Worm (Caenorhabditis elegans) whole organism, late embryonic: ENCODE results near the gene spc-1.

Experiments
- C38D4.7 ChIP-seq: fragments of 200-800 bp; sonication (Bioruptor generic); optimal IDR thresholded peaks from 2 replicates; lab custom pipeline; 2018; ENCODE audit warnings: mild to moderate bottlenecking, missing genetic modification characterization, moderate library complexity, missing compliant biosample characterization
- T23F11.4 ChIP-seq: fragments of 200-800 bp; sonication (Bioruptor generic); optimal IDR thresholded peaks from 2 replicates; lab custom pipeline; 2018; ENCODE audit warnings: mild to moderate bottlenecking, missing genetic modification characterization, missing compliant biosample characterization
- ama-1 ChIP-seq: fragments of 150-350 bp; optimal IDR thresholded peaks from 2 replicates; lab custom pipeline; 2014
- ceh-30 ChIP-seq: fragments of 150-350 bp; optimal IDR thresholded peaks from 2 replicates; lab custom pipeline; 2014; ENCODE audit warnings: missing biosample characterization, missing genetic modification characterization
- ceh-31 ChIP-seq: sonication (generic microtip); optimal IDR thresholded peaks from 2 replicates; lab custom pipeline; 2016; ENCODE audit warnings: missing genetic modification characterization, missing compliant biosample characterization
- elt-2 ChIP-seq: sonication (generic microtip); optimal IDR thresholded peaks from 2 replicates; lab custom pipeline; 2016; ENCODE audit warnings: missing genetic modification reagents, missing genetic modification characterization, missing compliant biosample characterization
- fax-1 ChIP-seq: sonication (generic microtip); optimal IDR thresholded peaks from 2 replicates; lab custom pipeline; 2016; ENCODE audit warnings: missing genotype, missing genetic modification characterization, missing compliant biosample characterization
- hlh-15 ChIP-seq: sonication (generic microtip); optimal IDR thresholded peaks from 2 replicates; lab custom pipeline; 2016; ENCODE audit warnings: missing genetic modification characterization, missing compliant biosample characterization
- madf-2 ChIP-seq: sonication (generic microtip); optimal IDR thresholded peaks from 2 replicates; lab custom pipeline; 2017; ENCODE audit warnings: missing genetic modification characterization, missing compliant biosample characterization
- nhr-11 ChIP-seq: fragments of 150-350 bp; optimal IDR thresholded peaks from 2 replicates; lab custom pipeline; 2014; ENCODE audit warnings: missing biosample characterization, missing genetic modification characterization
- pat-9 ChIP-seq: fragments of 200-800 bp; sonication (Bioruptor generic); optimal IDR thresholded peaks from 2 replicates; lab custom pipeline; 2018; ENCODE audit warnings: mild to moderate bottlenecking, missing genetic modification characterization, moderate library complexity, missing compliant biosample characterization
- pqm-1 ChIP-seq: sonication (generic microtip); optimal IDR thresholded peaks from 2 replicates; lab custom pipeline; 2016; ENCODE audit warnings: missing genetic modification characterization, missing compliant biosample characterization

ce11 chrX:3094304-3094703 lies 32.6 kb downstream of the spc-1 start, which contains the start of gene wrt-2:
- TF ChIP-seq ama-1 (lab: Kevin White, UChicago) (no peak), pat-9 (tag; lab: Kevin White, UChicago) (no peak), T23F11.4 (GFP tag; lab: Kevin White, UChicago) (no peak), fax-1 (tag; lab: Kevin White, UChicago) (no peak), C38D4.7 (GFP tag; lab: Kevin White, UChicago) (no peak), madf-2 (tag; lab: Kevin White, UChicago) (no peak), nhr-11 (tag; lab: Kevin White, UChicago) (no peak), ceh-31 (tag; lab: Kevin White, UChicago) (no peak), pqm-1 (no peak), ceh-30 (tag; lab: Kevin White, UChicago) (no peak), elt-2 (tag; lab: Kevin White, UChicago) (no peak), hlh-15 (tag; lab: Kevin White, UChicago) (no peak)
